Worm (Caenorhabditis elegans): ENCODE results near the gene pezo-1.
"Not testable (repeated sequence)": the region's sequence is repeated elsewhere in the genome, so short reads cannot be mapped to it uniquely, and the experiment has no call there.

Gene pezo-1

ce11 chrIV:9296285-9296684, 70.0 kb downstream of the pezo-1 start, which contains the start of gene F49C12.1:
TSS of gene F49C12.1 (minus strand) at chrIV:9296354.
- TF ChIP-seq peb-1 (tag; optimal IDR thresholded peaks at IDR 0.05) = no peak
- no peak for TF ChIP-seq nhr-23 (tag; optimal IDR thresholded peaks at IDR 0.05)
- no peak for TF ChIP-seq fos-1 (tag; optimal IDR thresholded peaks at IDR 0.05)
- no peak for TF ChIP-seq R02D3.7 (tag; optimal IDR thresholded peaks at IDR 0.05)
- TF ChIP-seq lin-39 (tag; optimal IDR thresholded peaks at IDR 0.05) = no peak
- TF ChIP-seq blmp-1 (tag; optimal IDR thresholded peaks at IDR 0.05; ENCODE audit: insufficient read depth) = no peak
- no peak for TF ChIP-seq ZK546.5 (tag; optimal IDR thresholded peaks at IDR 0.05)
- TF ChIP-seq mbf-1 (tag; optimal IDR thresholded peaks at IDR 0.05) = no peak
- no peak for TF ChIP-seq sma-3 (GFP tag; optimal IDR thresholded peaks at IDR 0.05)
- no peak for TF ChIP-seq ztf-11 (tag; optimal IDR thresholded peaks at IDR 0.05)
- TF ChIP-seq lin-11 (tag; optimal IDR thresholded peaks at IDR 0.05) = no peak
- no peak for TF ChIP-seq nhr-6 (tag; optimal IDR thresholded peaks at IDR 0.05)
- TF ChIP-seq unc-55 (GFP tag; optimal IDR thresholded peaks at IDR 0.05) = no peak
- no peak for TF ChIP-seq lin-13 (GFP tag; optimal IDR thresholded peaks at IDR 0.05)
- TF ChIP-seq unc-39 (tag; optimal IDR thresholded peaks at IDR 0.05) = no peak

ce11 chrIV:9293825-9294224, 72.5 kb downstream of the pezo-1 start, which contains the start of gene nhr-264:
TSS of gene nhr-264 (minus strand) at chrIV:9293925.
- not testable (repeated sequence) for TF ChIP-seq nhr-23, dmd-4, fos-1 (tag; optimal IDR thresholded peaks at IDR 0.05)

Measured in whole organism, L2 larva.